Fruit fly (Drosophila melanogaster): ENCODE measurements around the gene Karl.

The Karl gene

DNA sequence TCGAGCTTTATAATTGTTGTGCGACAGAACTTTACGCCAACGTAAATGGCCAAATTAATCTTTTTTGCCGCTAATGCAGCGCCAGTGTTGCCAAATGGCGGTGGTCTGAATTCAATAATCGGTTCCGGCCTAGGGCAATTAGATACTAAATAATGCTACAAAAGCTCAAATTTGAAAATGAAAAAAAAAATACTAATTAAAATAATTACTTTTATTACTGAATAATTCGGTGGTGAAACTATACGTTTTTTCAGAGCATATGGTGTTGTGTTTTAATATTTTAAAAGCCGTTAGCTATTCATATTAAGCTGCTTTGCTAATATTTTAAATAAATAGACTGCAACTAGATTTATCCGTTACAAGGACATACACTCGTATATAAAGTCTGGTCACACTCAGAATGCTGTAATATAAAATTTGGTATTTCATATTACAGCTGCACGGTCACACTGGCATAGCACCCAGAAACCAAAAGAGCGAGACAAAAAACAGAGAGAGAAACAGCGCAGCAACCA is 29.3 kb downstream of the Karl start, which contains the start of the genes CG1578 and rudhira (continued):
- no peak for TF ChIP-seq Optix (GFP tag; IDR thresholded peaks at IDR 0.05)
- TF ChIP-seq CG6765 (GFP tag; optimal IDR thresholded peaks at IDR 0.05): no peak
- TF ChIP-seq MTF-1 (GFP tag; optimal IDR thresholded peaks at IDR 0.05; ENCODE audit: borderline replicate concordance): no peak
- no peak for TF ChIP-seq ewg (GFP tag; optimal IDR thresholded peaks at IDR 0.05)
- TF ChIP-seq CG31224 (GFP tag; IDR thresholded peaks at IDR 0.05): no peak
- no peak for TF ChIP-seq CG17829 (tag; optimal IDR thresholded peaks at IDR 0.05)
- no peak for TF ChIP-seq dmrt99B (tag; optimal IDR thresholded peaks at IDR 0.05)
- no peak for TF ChIP-seq Gug (GFP tag; IDR thresholded peaks at IDR 0.05)
- no peak for TF ChIP-seq CG31388 (GFP tag; optimal IDR thresholded peaks at IDR 0.05)
- TF ChIP-seq CG34224 (GFP tag; IDR thresholded peaks at IDR 0.05; ENCODE audit: partially characterized antibody): no peak
- no peak for TF ChIP-seq CG15696 (tag; optimal IDR thresholded peaks at IDR 0.05)
- no peak for TF ChIP-seq CG11456 (GFP tag; IDR thresholded peaks at IDR 0.05)
- no peak for TF ChIP-seq CG1233 (GFP tag; optimal IDR thresholded peaks at IDR 0.05)
- no peak for TF ChIP-seq Asciz (GFP tag; optimal IDR thresholded peaks at IDR 0.05)
- no peak for TF ChIP-seq Atf6 (GFP tag; IDR thresholded peaks at IDR 0.05)
- no peak for TF ChIP-seq CG13296 (GFP tag; optimal IDR thresholded peaks at IDR 0.05)
- TF ChIP-seq Dek (tag; optimal IDR thresholded peaks at IDR 0.05): no peak
- no peak for TF ChIP-seq Kr (GFP tag; optimal IDR thresholded peaks at IDR 0.05)
- TF ChIP-seq CG1792 (GFP tag; optimal IDR thresholded peaks at IDR 0.05): no peak
- TF ChIP-seq CG1647 (GFP tag; optimal IDR thresholded peaks at IDR 0.05): no peak
- TF ChIP-seq CG11247 (GFP tag; IDR thresholded peaks at IDR 0.05): no peak
- TF ChIP-seq crol (GFP tag; IDR thresholded peaks at IDR 0.05): no peak
- TF ChIP-seq ems (GFP tag; optimal IDR thresholded peaks at IDR 0.05): no peak
- no peak for TF ChIP-seq Ada2b (GFP tag; IDR thresholded peaks at IDR 0.05)
- TF ChIP-seq trh (GFP tag; optimal IDR thresholded peaks at IDR 0.05): no peak
- no peak for TF ChIP-seq CG13624 (GFP tag; optimal IDR thresholded peaks at IDR 0.05)
- TF ChIP-seq tup (GFP tag; optimal IDR thresholded peaks at IDR 0.05): no peak
- no peak for TF ChIP-seq Dbx (GFP tag; IDR thresholded peaks at IDR 0.05)
- TF ChIP-seq az2 (GFP tag; optimal IDR thresholded peaks at IDR 0.05): no peak
- TF ChIP-seq Scr (GFP tag; IDR thresholded peaks at IDR 0.05; ENCODE audit: partially characterized antibody): peak; percentile 26; the same call in 1 of the 2 replicates
- TF ChIP-seq CG10209 (GFP tag; optimal IDR thresholded peaks at IDR 0.05): no peak
- TF ChIP-seq CG4854 (GFP tag; optimal IDR thresholded peaks at IDR 0.05): no peak
- TF ChIP-seq CG9437 (GFP tag; optimal IDR thresholded peaks at IDR 0.05): peak; percentile 31
- no peak for TF ChIP-seq D19A (tag; optimal IDR thresholded peaks at IDR 0.05)
- no peak for TF ChIP-seq CG11723 (GFP tag; optimal IDR thresholded peaks at IDR 0.05)
- no peak for TF ChIP-seq stc (GFP tag; IDR thresholded peaks at IDR 0.05)
- no peak for TF ChIP-seq CG17328 (GFP tag; IDR thresholded peaks at IDR 0.05)
- no peak for TF ChIP-seq CG7271 (tag; optimal IDR thresholded peaks at IDR 0.05)
- TF ChIP-seq CG3838 (GFP tag; optimal IDR thresholded peaks at IDR 0.05): no peak
- TF ChIP-seq YL-1 (GFP tag; optimal IDR thresholded peaks at IDR 0.05): no peak
- TF ChIP-seq zen (tag; optimal IDR thresholded peaks at IDR 0.05): peak; percentile 44
- no peak for TF ChIP-seq Antp (GFP tag; optimal IDR thresholded peaks at IDR 0.05)
- TF ChIP-seq Jarid2 (GFP tag; optimal IDR thresholded peaks at IDR 0.05): no peak
- TF ChIP-seq inv (GFP tag; IDR thresholded peaks at IDR 0.05; ENCODE audit: partially characterized antibody): no peak
- no peak for TF ChIP-seq CG15073 (GFP tag; optimal IDR thresholded peaks at IDR 0.05)
- peak; percentile 73 for TF ChIP-seq gfzf (GFP tag; optimal IDR thresholded peaks at IDR 0.05)
- no peak for TF ChIP-seq chn (GFP tag; optimal IDR thresholded peaks at IDR 0.05)
- no peak for TF ChIP-seq Mrtf (GFP tag; IDR thresholded peaks at IDR 0.05)
- TF ChIP-seq gro (GFP tag; optimal IDR thresholded peaks at IDR 0.05): no peak
- TF ChIP-seq CG8281 (tag; optimal IDR thresholded peaks at IDR 0.05): no peak
- TF ChIP-seq ase (GFP tag; IDR thresholded peaks at IDR 0.05): no peak
- no peak for TF ChIP-seq Rx (GFP tag; IDR thresholded peaks at IDR 0.05)
